Fruit fly (Drosophila melanogaster) whole organism, embryonic: ENCODE data around the gene CG14684.

Experiments
- CG1024 ChIP-seq: fragments of 200-800 bp; sonication (Bioruptor generic); IDR thresholded peaks from 2 replicates; pipeline ENCODE4 v1.3.6; 2022; ENCODE audit warnings: missing biosample characterization, missing genetic modification characterization
- CG12155 ChIP-seq: fragments of 200-800 bp; sonication (Bioruptor generic); optimal IDR thresholded peaks from 3 replicates; lab custom pipeline; 2016; ENCODE audit warnings: missing biosample characterization, missing genetic modification characterization
- CG1233 ChIP-seq: fragments of 200-800 bp; sonication (Bioruptor generic); optimal IDR thresholded peaks from 4 replicates; lab custom pipeline; 2018; ENCODE audit warnings: missing biosample characterization, mild to moderate bottlenecking, missing genetic modification characterization
- CG12391 ChIP-seq: fragments of 200-800 bp; sonication (Bioruptor generic); optimal IDR thresholded peaks from 3 replicates; lab custom pipeline; 2018; ENCODE audit warnings: missing biosample characterization, mild to moderate bottlenecking, missing genetic modification characterization, moderate library complexity
- CG12769 ChIP-seq: fragments of 200-800 bp; sonication (Bioruptor generic); optimal IDR thresholded peaks from 2 replicates; lab custom pipeline; 2019; ENCODE audit warnings: missing biosample characterization, mild to moderate bottlenecking, missing genetic modification characterization, moderate library complexity
- CG13287 ChIP-seq: fragments of 200-800 bp; sonication (Bioruptor generic); IDR thresholded peaks from 2 replicates; pipeline ENCODE4 v1.3.6; 2022; ENCODE audit warnings: missing biosample characterization, missing genetic modification characterization; ENCODE audit not compliant: partially characterized antibody
- CG13624 ChIP-seq: fragments of 200-800 bp; sonication (Bioruptor generic); optimal IDR thresholded peaks from 2 replicates; lab custom pipeline; 2016; ENCODE audit warnings: missing biosample characterization, missing genetic modification characterization
- CG13775 ChIP-seq: fragments of 200-800 bp; sonication (Bioruptor generic); optimal IDR thresholded peaks from 3 replicates; lab custom pipeline; 2017; ENCODE audit warnings: missing biosample characterization, mild to moderate bottlenecking, missing genetic modification characterization
- CG14860 ChIP-seq: fragments of 200-800 bp; sonication (Bioruptor generic); IDR thresholded peaks from 3 replicates; pipeline ENCODE4 v1.3.6; 2022; ENCODE audit warnings: missing biosample characterization, missing genetic modification characterization; ENCODE audit not compliant: partially characterized antibody
- CG15011 ChIP-seq: fragments of 200-800 bp; sonication (Bioruptor generic); optimal IDR thresholded peaks from 3 replicates; lab custom pipeline; 2018; ENCODE audit warnings: missing biosample characterization, mild to moderate bottlenecking, missing genetic modification characterization
- CG18764 ChIP-seq: fragments of 200-800 bp; sonication (Bioruptor generic); optimal IDR thresholded peaks from 3 replicates; lab custom pipeline; 2016; ENCODE audit warnings: missing biosample characterization, missing genetic modification characterization
- CG2129 ChIP-seq: fragments of 200-800 bp; sonication (Bioruptor generic); IDR thresholded peaks from 2 replicates; pipeline ENCODE4 v1.3.6; 2022; ENCODE audit warnings: missing biosample characterization, missing genetic modification characterization; ENCODE audit not compliant: partially characterized antibody
- CG30020 ChIP-seq: fragments of 200-800 bp; optimal IDR thresholded peaks from 2 replicates; lab custom pipeline; 2019; ENCODE audit warnings: missing biosample characterization, mild to moderate bottlenecking, missing genetic modification characterization, moderate library complexity
- CG33213 ChIP-seq: fragments of 200-800 bp; sonication (Bioruptor generic); optimal IDR thresholded peaks from 3 replicates; lab custom pipeline; 2016; ENCODE audit warnings: missing biosample characterization, missing genetic modification characterization
- CG3726 ChIP-seq: fragments of 200-800 bp; sonication (Bioruptor generic); IDR thresholded peaks from 3 replicates; pipeline ENCODE4, ENCODE4 v1.3.6; 2022; ENCODE audit warnings: missing biosample characterization, missing genetic modification characterization
- CG4282 ChIP-seq: fragments of 200-800 bp; sonication (Bioruptor generic); optimal IDR thresholded peaks from 2 replicates; lab custom pipeline; 2016; ENCODE audit warnings: missing biosample characterization, missing genetic modification characterization
- CG4707 ChIP-seq: fragments of 200-800 bp; sonication (Bioruptor generic); optimal IDR thresholded peaks from 2 replicates; lab custom pipeline; 2018; ENCODE audit warnings: missing biosample characterization, mild to moderate bottlenecking, missing genetic modification characterization, moderate library complexity
- CG7556 ChIP-seq: fragments of 200-800 bp; sonication (Bioruptor generic); optimal IDR thresholded peaks from 2 replicates; lab custom pipeline; 2017; ENCODE audit warnings: missing biosample characterization, mild to moderate bottlenecking, missing genetic modification characterization
- CG9727 ChIP-seq: fragments of 200-800 bp; sonication (Bioruptor generic); optimal IDR thresholded peaks from 3 replicates; lab custom pipeline; 2017; ENCODE audit warnings: missing biosample characterization, mild to moderate bottlenecking, missing genetic modification characterization
- Deaf1 ChIP-seq: fragments of 200-800 bp; optimal IDR thresholded peaks from 3 replicates; lab custom pipeline; 2019; ENCODE audit warnings: missing biosample characterization, mild to moderate bottlenecking, missing genetic modification characterization, moderate library complexity
- Eip74EF ChIP-seq, 2 experiments: fragments of 200-800 bp in 1 of 2; fragments of >200 bp in 1 of 2; sonication (Bioruptor generic) in 1 of 2; optimal IDR thresholded peaks; 2 replicates each; lab custom pipeline; 2017 to 2019; ENCODE audit warnings: missing biosample characterization in 2 of 2, missing genetic modification characterization in 2 of 2, mild to moderate bottlenecking in 1 of 2, moderate library complexity in 1 of 2
- GATAe ChIP-seq: fragments of 200-800 bp; sonication (Bioruptor generic); conservative IDR thresholded peaks from 2 replicates; pipeline ENCODE4 v1.3.6; 2022; ENCODE audit warnings: missing biosample characterization, missing genetic modification characterization
- HHEX ChIP-seq: fragments of 200-800 bp; sonication (Bioruptor generic); optimal IDR thresholded peaks from 3 replicates; lab custom pipeline; 2017; ENCODE audit warnings: missing biosample characterization, mild to moderate bottlenecking, missing genetic modification characterization, missing genetic modification reagents
- HLH3B ChIP-seq: fragments of 200-800 bp; sonication (Bioruptor generic); IDR thresholded peaks from 2 replicates; pipeline ENCODE4 v1.3.6; 2022; ENCODE audit warnings: missing biosample characterization, missing genetic modification characterization
- HLH54F ChIP-seq: fragments of 200-800 bp; sonication (Bioruptor generic); optimal IDR thresholded peaks from 3 replicates; lab custom pipeline; 2016; ENCODE audit warnings: missing biosample characterization, missing genetic modification characterization
- Hr51 ChIP-seq, 2 experiments: fragments of 200-800 bp; sonication (Bioruptor generic); optimal IDR thresholded peaks; 2 replicates in 1 of 2; 3 replicates in 1 of 2; lab custom pipeline; 2016 to 2018; ENCODE audit warnings: missing biosample characterization in 2 of 2, missing genetic modification characterization in 2 of 2, mild to moderate bottlenecking in 1 of 2, moderate library complexity in 1 of 2
- MTF-1 ChIP-seq: fragments of 200-800 bp; sonication (Bioruptor generic); optimal IDR thresholded peaks from 2 replicates; lab custom pipeline; 2018; ENCODE audit warnings: missing biosample characterization, mild to moderate bottlenecking, missing genetic modification characterization, borderline replicate concordance
- Max ChIP-seq: fragments of 200-800 bp; sonication (Bioruptor generic); optimal IDR thresholded peaks from 2 replicates; lab custom pipeline; 2016; ENCODE audit warnings: missing biosample characterization, mild to moderate bottlenecking, missing genetic modification characterization
- Med ChIP-seq: fragments of 200-800 bp; sonication (Bioruptor generic); peaks from one replicate; lab custom pipeline; 2016; ENCODE audit warnings: missing biosample characterization, missing genetic modification characterization, mild to moderate bottlenecking, inconsistent platforms, moderate library complexity
- Ravus ChIP-seq: fragments of 200-800 bp; sonication (Bioruptor generic); IDR thresholded peaks from 2 replicates; pipeline ENCODE4 v1.3.6; 2022; ENCODE audit warnings: missing biosample characterization, missing genetic modification characterization
- TFAM ChIP-seq: fragments of 200-800 bp; sonication (Bioruptor generic); optimal IDR thresholded peaks from 2 replicates; lab custom pipeline; 2017; ENCODE audit warnings: missing biosample characterization, missing genetic modification characterization, inconsistent platforms
- bab2 ChIP-seq: fragments of 200-800 bp; sonication (Bioruptor generic); optimal IDR thresholded peaks from 2 replicates; lab custom pipeline; 2016; ENCODE audit warnings: missing biosample characterization, missing genetic modification characterization
- dmrt11E ChIP-seq: fragments of 200-800 bp; sonication (Bioruptor generic); optimal IDR thresholded peaks from 3 replicates; lab custom pipeline; 2018; ENCODE audit warnings: missing biosample characterization, mild to moderate bottlenecking, missing genetic modification characterization, moderate library complexity
- en ChIP-seq: fragments of 200-800 bp; sonication (Bioruptor generic); optimal IDR thresholded peaks from 2 replicates; lab custom pipeline; 2016; ENCODE audit warnings: missing biosample characterization, missing genetic modification characterization
- gro ChIP-seq: fragments of 200-800 bp; sonication (Bioruptor generic); optimal IDR thresholded peaks from 2 replicates; lab custom pipeline; 2016; ENCODE audit warnings: missing biosample characterization, missing genetic modification characterization
- gt ChIP-seq: fragments of 200-800 bp; sonication (Bioruptor generic); IDR thresholded peaks from 2 replicates; pipeline ENCODE4 v1.3.6; 2022; ENCODE audit warnings: missing biosample characterization, missing genetic modification characterization
- hkb ChIP-seq, 2 experiments: fragments of 200-800 bp in 1 of 2; fragments of >200 bp in 1 of 2; sonication (Bioruptor generic) in 1 of 2; IDR thresholded peaks in 1 of 2; optimal IDR thresholded peaks in 1 of 2; 2 replicates each; pipeline versions ENCODE4 v1.3.6 to Lab custom; 2017 to 2022; ENCODE audit warnings: missing biosample characterization in 1 of 2, missing genetic modification characterization in 1 of 2
- lola ChIP-seq, 3 experiments: fragments of >200 bp in 2 of 3; fragments of 200-800 bp in 1 of 3; sonication (Bioruptor generic) in 1 of 3; optimal IDR thresholded peaks; 2 replicates each; lab custom pipeline; 2017 to 2019; ENCODE audit warnings: missing biosample characterization in 3 of 3, missing genetic modification characterization in 3 of 3, mild to moderate bottlenecking in 1 of 3, moderate library complexity in 1 of 3
- org-1 ChIP-seq: fragments of 200-800 bp; sonication (Bioruptor generic); optimal IDR thresholded peaks from 2 replicates; lab custom pipeline; 2017; ENCODE audit warnings: missing biosample characterization, missing genetic modification characterization
- pho ChIP-seq: fragments of 200-800 bp; sonication (Bioruptor generic); optimal IDR thresholded peaks from 2 replicates; lab custom pipeline; 2016; ENCODE audit warnings: missing biosample characterization, missing genetic modification characterization
- phol ChIP-seq: fragments of 200-800 bp; sonication (Bioruptor generic); optimal IDR thresholded peaks from 3 replicates; lab custom pipeline; 2018; ENCODE audit warnings: missing biosample characterization, mild to moderate bottlenecking, missing genetic modification characterization, moderate library complexity
- prd ChIP-seq, 3 experiments: fragments of >200 bp in 2 of 3; fragments of 200-800 bp in 1 of 3; sonication (Bioruptor generic) in 1 of 3; optimal IDR thresholded peaks in 2 of 3; IDR thresholded peaks in 1 of 3; 2 replicates in 2 of 3; 3 replicates in 1 of 3; pipeline versions ENCODE4 v1.3.6 to Lab custom; 2017 to 2022; ENCODE audit warnings: missing biosample characterization in 1 of 3, missing genetic modification characterization in 1 of 3
- salm ChIP-seq: fragments of 200-800 bp; sonication (Bioruptor generic); optimal IDR thresholded peaks from 2 replicates; lab custom pipeline; 2018; ENCODE audit warnings: missing biosample characterization, mild to moderate bottlenecking, missing genetic modification characterization
- sd ChIP-seq: fragments of 200-800 bp; sonication (Bioruptor generic); optimal IDR thresholded peaks from 3 replicates; lab custom pipeline; 2018; ENCODE audit warnings: missing biosample characterization, mild to moderate bottlenecking, missing genetic modification characterization, moderate library complexity
- tio ChIP-seq: fragments of 200-800 bp; sonication (Bioruptor generic); optimal IDR thresholded peaks from 2 replicates; lab custom pipeline; 2017; ENCODE audit warnings: missing biosample characterization, missing genetic modification characterization, inconsistent platforms
- tup ChIP-seq: fragments of 200-800 bp; sonication (Bioruptor generic); optimal IDR thresholded peaks from 2 replicates; lab custom pipeline; 2016; ENCODE audit warnings: missing biosample characterization, mild to moderate bottlenecking, missing genetic modification characterization, moderate library complexity
- vfl ChIP-seq: fragments of 200-800 bp; sonication (Bioruptor generic); optimal IDR thresholded peaks from 2 replicates; lab custom pipeline; 2016; ENCODE audit warnings: missing biosample characterization, missing genetic modification characterization
- z ChIP-seq: fragments of 200-800 bp; sonication (Bioruptor generic); IDR thresholded peaks from 3 replicates; pipeline ENCODE4 v1.3.6; 2022; ENCODE audit warnings: missing biosample characterization, missing genetic modification characterization

The CG14684 gene

DNA sequence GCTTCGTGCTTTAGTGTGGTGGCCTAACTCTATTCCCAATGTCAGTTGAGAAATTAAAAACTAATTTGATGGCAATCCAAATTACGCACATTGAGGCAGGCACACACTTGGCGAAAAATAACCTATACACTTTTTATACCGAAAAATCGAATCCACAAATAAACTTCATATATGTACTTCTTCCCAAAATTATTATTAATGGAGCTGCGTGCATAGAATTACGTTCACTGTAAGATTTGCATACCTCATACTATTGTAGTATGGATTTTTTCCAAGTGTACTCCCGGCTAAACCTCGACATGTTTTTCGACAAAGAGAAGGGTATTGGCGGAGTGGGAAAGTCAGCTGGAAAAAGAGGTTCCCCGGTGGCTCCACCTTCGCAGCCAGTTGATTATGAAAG is 22.5 kb upstream of the CG14684 start (continued):
- no peak for TF ChIP-seq z
- no peak for TF ChIP-seq vfl (GFP tag; lab: Kevin White, UChicago)
- no peak for TF ChIP-seq CG13775
- no peak for TF ChIP-seq GATAe (GFP tag; lab: Robert Waterston, UW)
- no peak for TF ChIP-seq tup (GFP tag; lab: Kevin White, UChicago)
- TF ChIP-seq bab2 (GFP tag; lab: Kevin White, UChicago), result peak; percentile 50
- peak; percentile 4 for TF ChIP-seq Deaf1 (tag; lab: Kevin White, UChicago)
- TF ChIP-seq salm (tag; lab: Kevin White, UChicago), result peak; percentile 51
- TF ChIP-seq org-1 (GFP tag; lab: Kevin White, UChicago), result peak; percentile 63
- TF ChIP-seq CG15011 (GFP tag; lab: Kevin White, UChicago), result peak; percentile 41
- no peak for TF ChIP-seq lola (GFP tag; optimal IDR thresholded peaks at IDR 0.05; lab: Kevin White, UChicago)
- TF ChIP-seq CG14860 (GFP tag; lab: Robert Waterston, UW), result no peak
- TF ChIP-seq sd (tag; lab: Kevin White, UChicago), result peak; percentile 15
- TF ChIP-seq CG12769 (tag; lab: Kevin White, UChicago), result peak; percentile 62
- no peak for TF ChIP-seq Max (GFP tag; lab: Kevin White, UChicago)
- peak; percentile 19 for TF ChIP-seq dmrt11E (tag; lab: Kevin White, UChicago)
- TF ChIP-seq en, result peak; percentile 46
- peak; percentile 10 for TF ChIP-seq MTF-1 (GFP tag; lab: Kevin White, UChicago)
- TF ChIP-seq Med (GFP tag; lab: Kevin White, UChicago), result peak; percentile 93
- TF ChIP-seq TFAM, result peak; percentile 25
- peak; percentile 3 for TF ChIP-seq CG13624 (GFP tag; lab: Kevin White, UChicago)
- TF ChIP-seq pho (GFP tag; lab: Kevin White, UChicago), result peak; percentile 16
- peak; percentile 16 for TF ChIP-seq tio (GFP tag; lab: Kevin White, UChicago)
- peak; percentile 32 for TF ChIP-seq HLH54F (GFP tag; lab: Kevin White, UChicago)
- TF ChIP-seq prd (optimal IDR thresholded peaks at IDR 0.05; lab: Kevin White, UChicago), result no peak
- TF ChIP-seq prd (GFP tag; IDR thresholded peaks at IDR 0.05; lab: Robert Waterston, UW), result peak; percentile 77
- TF ChIP-seq hkb (optimal IDR thresholded peaks at IDR 0.05; lab: Kevin White, UChicago), result no peak
- TF ChIP-seq hkb (GFP tag; IDR thresholded peaks at IDR 0.05; lab: Robert Waterston, UW), result peak; percentile 84
- TF ChIP-seq CG1233 (GFP tag; lab: Kevin White, UChicago), result peak; percentile 53
- peak; percentile 3 for TF ChIP-seq CG12155 (GFP tag; lab: Kevin White, UChicago)
- peak; percentile 30 for TF ChIP-seq CG9727
- TF ChIP-seq Eip74EF (GFP tag; optimal IDR thresholded peaks at IDR 0.05; lab: Kevin White, UChicago), result peak in 1 of 2 experiments; percentile 58
- TF ChIP-seq CG4707, result peak; percentile 17
- no peak for TF ChIP-seq CG2129 (GFP tag; lab: Robert Waterston, UW)
- TF ChIP-seq gt (GFP tag; lab: Robert Waterston, UW), result 0 out of 2 replicates have a peak, but pooled peaks have one; percentile 30
- TF ChIP-seq Ravus, result peak; percentile 39; the same call in 1 of the 2 replicates
- peak; percentile 56 for TF ChIP-seq CG7556 (GFP tag; lab: Kevin White, UChicago)
- no peak for TF ChIP-seq CG1024 (GFP tag; lab: Robert Waterston, UW)
- TF ChIP-seq CG3726, result peak; percentile 68; the same call in 1 of the 3 replicates
- TF ChIP-seq HHEX (GFP tag; lab: Kevin White, UChicago), result peak; percentile 70
- TF ChIP-seq phol, result peak; percentile 80
- peak; percentile 36 for TF ChIP-seq CG18764 (GFP tag; lab: Kevin White, UChicago)
- peak in 1 of 2 experiments; percentile 83 for TF ChIP-seq Hr51 (GFP tag; optimal IDR thresholded peaks at IDR 0.05; lab: Kevin White, UChicago)
- peak; percentile 2 for TF ChIP-seq CG33213
- no peak for TF ChIP-seq gro (GFP tag; lab: Kevin White, UChicago)
- TF ChIP-seq CG13287, result no peak
- peak; percentile 64 for TF ChIP-seq CG12391 (tag; lab: Kevin White, UChicago)
- TF ChIP-seq CG4282 (GFP tag; lab: Kevin White, UChicago), result no peak
- TF ChIP-seq HLH3B, result peak; percentile 80
- TF ChIP-seq CG30020 (tag; lab: Kevin White, UChicago), result no peak
